Worm (Caenorhabditis elegans): ENCODE results near the gene klp-12.
A peak's percentile ranks its signal among the peaks of the same experiment; 100 is the strongest.

Gene klp-12

ce11 chrIV:11314885-11315284 is 44.8 kb downstream of the klp-12 start, which contains the start of the genes B0035.3, B0035.22 and pfd-4:
Gene B0035.3 (minus strand): TSS chrIV:11314998.
Gene B0035.22 (plus strand): TSS chrIV:11315153.
Gene pfd-4 (plus strand): TSS chrIV:11315207.
- TF ChIP-seq php-3 (GFP tag; IDR thresholded peaks at IDR 0.05) (no peak), cey-2 (tag; optimal IDR thresholded peaks at IDR 0.05; ENCODE audit: borderline replicate concordance, insufficient read depth) (no peak), mes-2 (tag; optimal IDR thresholded peaks at IDR 0.05; ENCODE audit: poor library complexity, severe bottlenecking) (peak; percentile 97), daf-8 (GFP tag; IDR thresholded peaks at IDR 0.05) (no peak), mdl-1 (tag; optimal IDR thresholded peaks at IDR 0.05) (no peak), dmd-8 (GFP tag; IDR thresholded peaks at IDR 0.05) (no peak), madf-5 (GFP tag; IDR thresholded peaks at IDR 0.05) (no peak), dmd-6 (GFP tag; IDR thresholded peaks at IDR 0.05) (peak; percentile 23; the same call in 1 of the 2 replicates), nhr-48 (tag; optimal IDR thresholded peaks at IDR 0.05) (no peak), rbr-2 (tag; optimal IDR thresholded peaks at IDR 0.05) (peak; percentile 29), ctbp-1 (GFP tag; IDR thresholded peaks at IDR 0.05) (no peak), hlh-30 (tag; optimal IDR thresholded peaks at IDR 0.05; ENCODE audit: insufficient read depth) (peak; percentile 32), hmg-1.1 (GFP tag; IDR thresholded peaks at IDR 0.05) (no peak), vab-7 (GFP tag; IDR thresholded peaks at IDR 0.05) (no peak), dve-1 (tag; optimal IDR thresholded peaks at IDR 0.05; ENCODE audit: insufficient read depth) (peak; percentile 63), T26A8.4 (GFP tag; IDR thresholded peaks at IDR 0.05) (no peak), spr-1 (tag; optimal IDR thresholded peaks at IDR 0.05) (no peak), tra-1 (GFP tag; IDR thresholded peaks at IDR 0.05) (no peak), nhr-111 (GFP tag; optimal IDR thresholded peaks at IDR 0.05) (no peak), Y75B8A.6 (GFP tag; IDR thresholded peaks at IDR 0.05) (no peak), hif-1 (tag; optimal IDR thresholded peaks at IDR 0.05) (peak in 1 of 2 experiments; percentile 72), F44E2.7 (GFP tag; IDR thresholded peaks at IDR 0.05) (no peak), daf-16 (GFP tag; optimal IDR thresholded peaks at IDR 0.05) (no peak), daf-16 (tag; optimal IDR thresholded peaks at IDR 0.05) (peak; percentile 62), nhr-102 (tag; optimal IDR thresholded peaks at IDR 0.05) (no peak), F37D6.2 (tag; optimal IDR thresholded peaks at IDR 0.05) (no peak), lsy-2 (tag; optimal IDR thresholded peaks at IDR 0.05) (peak in 1 of 2 experiments; percentile 80), lin-38 (GFP tag; IDR thresholded peaks at IDR 0.05) (peak; percentile 43), zag-1 (tag; optimal IDR thresholded peaks at IDR 0.05) (no peak), ZK337.2 (GFP tag; IDR thresholded peaks at IDR 0.05) (no peak), D1046.2 (GFP tag; IDR thresholded peaks at IDR 0.05) (no peak), mep-1 (tag; optimal IDR thresholded peaks at IDR 0.05) (peak; percentile 46), F49E8.2 (tag; optimal IDR thresholded peaks at IDR 0.05; ENCODE audit: borderline replicate concordance) (no peak), snpc-4 (tag; optimal IDR thresholded peaks at IDR 0.05) (no peak), unc-130 (GFP tag; optimal IDR thresholded peaks at IDR 0.05) (peak; percentile 74), lin-13 (GFP tag; optimal IDR thresholded peaks at IDR 0.05) (no peak), F26F4.8 (GFP tag; conservative IDR thresholded peaks at IDR 0.05) (no peak), dpl-1 (GFP tag; optimal IDR thresholded peaks at IDR 0.05) (peak; percentile 59)

ce11 chrIV:11313880-11314279 is 45.8 kb downstream of the klp-12 start, which contains the start of gene dnj-2:
Gene dnj-2 (minus strand): TSS chrIV:11313980.
- TF ChIP-seq nhr-42 (GFP tag; IDR thresholded peaks at IDR 0.05): no peak
- TF ChIP-seq php-3 (GFP tag; IDR thresholded peaks at IDR 0.05): no peak
- TF ChIP-seq nhr-25 (tag; optimal IDR thresholded peaks at IDR 0.05; ENCODE audit: borderline replicate concordance, insufficient read depth): no peak
- TF ChIP-seq aly-2 (tag; optimal IDR thresholded peaks at IDR 0.05): no peak
- TF ChIP-seq daf-19 (GFP tag; conservative IDR thresholded peaks at IDR 0.05): no peak
- no peak for TF ChIP-seq Y105C5A.15 (GFP tag; IDR thresholded peaks at IDR 0.05)
- TF ChIP-seq pha-4 (GFP tag; IDR thresholded peaks at IDR 0.05): no peak
- no peak for TF ChIP-seq pha-4 (tag; optimal IDR thresholded peaks at IDR 0.05)
- TF ChIP-seq F10B5.3 (tag; optimal IDR thresholded peaks at IDR 0.05): no peak
- no peak for TF ChIP-seq mep-1 (tag; optimal IDR thresholded peaks at IDR 0.05)
- no peak for TF ChIP-seq ces-1 (GFP tag; optimal IDR thresholded peaks at IDR 0.05)
- no peak for TF ChIP-seq ceh-44 (GFP tag; IDR thresholded peaks at IDR 0.05)
